Fruit fly (Drosophila melanogaster) whole organism, embryonic: Measurements from ENCODE around the gene DPCoAC.

Source experiments
- Adf1 ChIP-seq: fragments of 200-800 bp; sonication (Bioruptor generic); IDR thresholded peaks from 2 replicates; pipeline ENCODE4 v1.3.6; 2022; ENCODE audit warnings: missing biosample characterization, missing genetic modification characterization
- BEAF-32 ChIP-seq: fragments of 200-800 bp; sonication (Bioruptor generic); optimal IDR thresholded peaks from 3 replicates; lab custom pipeline; 2017; ENCODE audit warnings: missing biosample characterization, missing genetic modification characterization, mild to moderate bottlenecking, moderate library complexity, missing genetic modification reagents
- Bgb ChIP-seq: fragments of 200-800 bp; sonication (Bioruptor generic); IDR thresholded peaks from 2 replicates; pipeline ENCODE4 v1.3.6; 2022; ENCODE audit warnings: missing biosample characterization, missing genetic modification characterization; ENCODE audit not compliant: partially characterized antibody
- CG10209 ChIP-seq: fragments of 200-800 bp; sonication (Bioruptor generic); optimal IDR thresholded peaks from 3 replicates; lab custom pipeline; 2017; ENCODE audit warnings: missing biosample characterization, mild to moderate bottlenecking, missing genetic modification characterization, missing genetic modification reagents
- CG10267 ChIP-seq: fragments of 200-800 bp; sonication (Bioruptor generic); optimal IDR thresholded peaks from 2 replicates; lab custom pipeline; 2018; ENCODE audit warnings: missing biosample characterization, mild to moderate bottlenecking, missing genetic modification characterization, moderate library complexity
- CG11504 ChIP-seq: fragments of 200-800 bp; sonication (Bioruptor generic); optimal IDR thresholded peaks from 3 replicates; lab custom pipeline; 2019; ENCODE audit warnings: missing biosample characterization, mild to moderate bottlenecking, missing genetic modification characterization, moderate library complexity
- CG12391 ChIP-seq: fragments of 200-800 bp; sonication (Bioruptor generic); optimal IDR thresholded peaks from 3 replicates; lab custom pipeline; 2018; ENCODE audit warnings: missing biosample characterization, mild to moderate bottlenecking, missing genetic modification characterization, moderate library complexity
- CG13424 ChIP-seq: fragments of 200-800 bp; sonication (Bioruptor generic); optimal IDR thresholded peaks from 2 replicates; lab custom pipeline; 2019; ENCODE audit warnings: missing biosample characterization, mild to moderate bottlenecking, missing genetic modification characterization, moderate library complexity
- CG14050 ChIP-seq: fragments of 200-800 bp; sonication (Bioruptor generic); IDR thresholded peaks from 3 replicates; pipeline ENCODE4 v1.3.6; 2022; ENCODE audit warnings: missing biosample characterization, missing genetic modification characterization
- CG14965 ChIP-seq: fragments of 200-800 bp; sonication (Bioruptor generic); optimal IDR thresholded peaks from 2 replicates; lab custom pipeline; 2016; ENCODE audit warnings: missing biosample characterization, missing genetic modification characterization, borderline replicate concordance
- CG15269 ChIP-seq: fragments of 200-800 bp; sonication (Bioruptor generic); optimal IDR thresholded peaks from 2 replicates; lab custom pipeline; 2018; ENCODE audit warnings: missing biosample characterization, mild to moderate bottlenecking, missing genetic modification characterization, moderate library complexity
- CG2678 ChIP-seq: fragments of 200-800 bp; sonication (Bioruptor generic); optimal IDR thresholded peaks from 3 replicates; lab custom pipeline; 2019; ENCODE audit warnings: missing biosample characterization, mild to moderate bottlenecking, missing genetic modification characterization, moderate library complexity
- CG30403 ChIP-seq: fragments of 200-800 bp; sonication (Bioruptor generic); optimal IDR thresholded peaks from 3 replicates; lab custom pipeline; 2016; ENCODE audit warnings: missing biosample characterization, missing genetic modification characterization
- CG32532 ChIP-seq: fragments of 200-800 bp; sonication (Bioruptor generic); IDR thresholded peaks from 2 replicates; pipeline ENCODE4 v1.3.6; 2022; ENCODE audit warnings: missing biosample characterization, missing genetic modification characterization
- CG4854 ChIP-seq: fragments of 200-800 bp; sonication (Bioruptor generic); optimal IDR thresholded peaks from 2 replicates; lab custom pipeline; 2016; ENCODE audit warnings: missing biosample characterization, missing genetic modification characterization, inconsistent platforms
- CG5180 ChIP-seq: fragments of 200-800 bp; sonication (Bioruptor generic); optimal IDR thresholded peaks from 3 replicates; lab custom pipeline; 2017; ENCODE audit warnings: missing biosample characterization, missing genetic modification characterization, mild to moderate bottlenecking, moderate library complexity, missing genetic modification reagents
- CG6683 ChIP-seq: fragments of 200-800 bp; sonication (Bioruptor generic); optimal IDR thresholded peaks from 2 replicates; lab custom pipeline; 2017; ENCODE audit warnings: missing biosample characterization, mild to moderate bottlenecking, missing genetic modification characterization, missing genetic modification reagents
- CG9437 ChIP-seq: fragments of 200-800 bp; sonication (Bioruptor generic); optimal IDR thresholded peaks from 2 replicates; lab custom pipeline; 2018; ENCODE audit warnings: missing biosample characterization, mild to moderate bottlenecking, missing genetic modification characterization
- CoRest ChIP-seq: fragments of 200-800 bp; sonication (Bioruptor generic); optimal IDR thresholded peaks from 3 replicates; lab custom pipeline; 2018; ENCODE audit warnings: missing biosample characterization, mild to moderate bottlenecking, missing genetic modification characterization, moderate library complexity
- Dbx ChIP-seq: fragments of 200-800 bp; sonication (Bioruptor generic); IDR thresholded peaks from 3 replicates; pipeline ENCODE4 v1.3.6; 2022; ENCODE audit warnings: missing biosample characterization, missing genetic modification characterization
- Eip74EF ChIP-seq, 2 experiments: fragments of 200-800 bp in 1 of 2; fragments of >200 bp in 1 of 2; sonication (Bioruptor generic) in 1 of 2; optimal IDR thresholded peaks; 2 replicates each; lab custom pipeline; 2017 to 2019; ENCODE audit warnings: missing biosample characterization in 2 of 2, missing genetic modification characterization in 2 of 2, mild to moderate bottlenecking in 1 of 2, moderate library complexity in 1 of 2
- Mrtf ChIP-seq: fragments of 200-800 bp; sonication (Bioruptor generic); IDR thresholded peaks from 3 replicates; pipeline ENCODE4 v1.3.6; 2022; ENCODE audit warnings: missing biosample characterization, missing genetic modification characterization
- Oli ChIP-seq: fragments of 200-800 bp; sonication (Bioruptor generic); optimal IDR thresholded peaks from 2 replicates; lab custom pipeline; 2018; ENCODE audit warnings: missing biosample characterization, mild to moderate bottlenecking, missing genetic modification characterization, moderate library complexity
- Ssrp ChIP-seq: fragments of 200-800 bp; sonication (Bioruptor generic); optimal IDR thresholded peaks from 2 replicates; lab custom pipeline; 2018; ENCODE audit warnings: missing biosample characterization, mild to moderate bottlenecking, missing genetic modification characterization, moderate library complexity
- YL-1 ChIP-seq: fragments of 200-800 bp; sonication (Bioruptor generic); optimal IDR thresholded peaks from 3 replicates; lab custom pipeline; 2017; ENCODE audit warnings: missing biosample characterization, mild to moderate bottlenecking, missing genetic modification characterization
- cad ChIP-seq: fragments of >200 bp; optimal IDR thresholded peaks from 2 replicates; lab custom pipeline; 2017; ENCODE audit warnings: missing biosample characterization, missing genetic modification characterization
- chinmo ChIP-seq: fragments of 200-800 bp; sonication (Bioruptor generic); IDR thresholded peaks from 4 replicates; pipeline ENCODE4 v1.3.6; 2022; ENCODE audit warnings: missing biosample characterization, missing genetic modification characterization; ENCODE audit not compliant: partially characterized antibody
- crol ChIP-seq: fragments of 200-800 bp; sonication (Bioruptor generic); IDR thresholded peaks from 2 replicates; pipeline ENCODE4 v1.3.6; 2022; ENCODE audit warnings: missing biosample characterization, missing genetic modification characterization
- dimm ChIP-seq: fragments of 200-800 bp; sonication (Bioruptor generic); IDR thresholded peaks from 2 replicates; pipeline ENCODE4 v1.3.6; 2022; ENCODE audit warnings: missing biosample characterization, missing genetic modification characterization
- dmrt99B ChIP-seq: fragments of 200-800 bp; sonication (Bioruptor generic); optimal IDR thresholded peaks from 2 replicates; lab custom pipeline; 2018; ENCODE audit warnings: missing biosample characterization, mild to moderate bottlenecking, missing genetic modification characterization, moderate library complexity
- grn ChIP-seq: fragments of 200-800 bp; sonication (Bioruptor generic); optimal IDR thresholded peaks from 3 replicates; lab custom pipeline; 2017; ENCODE audit warnings: missing biosample characterization, missing genetic modification characterization
- her ChIP-seq: fragments of 200-800 bp; sonication (Bioruptor generic); optimal IDR thresholded peaks from 2 replicates; lab custom pipeline; 2016; ENCODE audit warnings: missing biosample characterization, missing genetic modification characterization
- insv ChIP-seq, 2 experiments: fragments of 200-800 bp; sonication (Bioruptor generic); optimal IDR thresholded peaks; 3 replicates each; lab custom pipeline; 2016 to 2018; ENCODE audit warnings: missing biosample characterization in 2 of 2, missing genetic modification characterization in 2 of 2
- jing ChIP-seq: fragments of 200-800 bp; sonication (Bioruptor generic); optimal IDR thresholded peaks from 2 replicates; lab custom pipeline; 2018; ENCODE audit warnings: missing biosample characterization, mild to moderate bottlenecking, missing genetic modification characterization
- jumu ChIP-seq: fragments of 200-800 bp; sonication (Bioruptor generic); optimal IDR thresholded peaks from 3 replicates; lab custom pipeline; 2016; ENCODE audit warnings: missing biosample characterization, missing genetic modification characterization
- lmd ChIP-seq: fragments of 200-800 bp; sonication (Bioruptor generic); IDR thresholded peaks from 2 replicates; pipeline ENCODE4 v1.3.6; 2022; ENCODE audit warnings: missing biosample characterization, missing genetic modification characterization
- prd ChIP-seq, 3 experiments: fragments of >200 bp in 2 of 3; fragments of 200-800 bp in 1 of 3; sonication (Bioruptor generic) in 1 of 3; optimal IDR thresholded peaks in 2 of 3; IDR thresholded peaks in 1 of 3; 2 replicates in 2 of 3; 3 replicates in 1 of 3; pipeline versions ENCODE4 v1.3.6 to Lab custom; 2017 to 2022; ENCODE audit warnings: missing biosample characterization in 1 of 3, missing genetic modification characterization in 1 of 3
- pros ChIP-seq: fragments of 200-800 bp; sonication (Bioruptor generic); optimal IDR thresholded peaks from 3 replicates; lab custom pipeline; 2019; ENCODE audit warnings: missing biosample characterization, mild to moderate bottlenecking, missing genetic modification characterization, moderate library complexity
- row ChIP-seq: fragments of 200-800 bp; sonication (Bioruptor generic); IDR thresholded peaks from 3 replicates; pipeline ENCODE4 v1.3.6; 2022; ENCODE audit warnings: missing biosample characterization, missing genetic modification characterization
- sd ChIP-seq: fragments of 200-800 bp; sonication (Bioruptor generic); optimal IDR thresholded peaks from 3 replicates; lab custom pipeline; 2018; ENCODE audit warnings: missing biosample characterization, mild to moderate bottlenecking, missing genetic modification characterization, moderate library complexity
- sens ChIP-seq: fragments of 200-800 bp; sonication (Bioruptor generic); peaks from one replicate; lab custom pipeline; 2016; ENCODE audit warnings: missing biosample characterization, missing genetic modification characterization
- sqz ChIP-seq: fragments of 200-800 bp; sonication (Bioruptor generic); optimal IDR thresholded peaks from 3 replicates; lab custom pipeline; 2018; ENCODE audit warnings: missing biosample characterization, mild to moderate bottlenecking, missing genetic modification characterization
- tup ChIP-seq: fragments of 200-800 bp; sonication (Bioruptor generic); optimal IDR thresholded peaks from 2 replicates; lab custom pipeline; 2016; ENCODE audit warnings: missing biosample characterization, mild to moderate bottlenecking, missing genetic modification characterization, moderate library complexity
- twi ChIP-seq: fragments of 200-800 bp; optimal IDR thresholded peaks from 2 replicates; lab custom pipeline; 2019; ENCODE audit warnings: missing biosample characterization, mild to moderate bottlenecking, missing genetic modification characterization, moderate library complexity
- unpg ChIP-seq: fragments of 200-800 bp; sonication (Bioruptor generic); optimal IDR thresholded peaks from 3 replicates; lab custom pipeline; 2018; ENCODE audit warnings: missing biosample characterization, mild to moderate bottlenecking, missing genetic modification characterization, moderate library complexity
- vnd ChIP-seq: fragments of 200-800 bp; sonication (Bioruptor generic); IDR thresholded peaks from 3 replicates; pipeline ENCODE4 v1.3.6; 2022; ENCODE audit warnings: missing biosample characterization, missing genetic modification characterization; ENCODE audit not compliant: partially characterized antibody
- zen ChIP-seq: fragments of 200-800 bp; sonication (Bioruptor generic); optimal IDR thresholded peaks from 3 replicates; lab custom pipeline; 2018; ENCODE audit warnings: missing biosample characterization, mild to moderate bottlenecking, missing genetic modification characterization, moderate library complexity

DPCoAC gene

dm6 chr3R:20573326-20573725, 15.9 kb upstream of the DPCoAC start (continued):
- peak; percentile 37 for TF ChIP-seq Ssrp (tag; lab: Kevin White, UChicago)
- peak; percentile 59 for TF ChIP-seq CoRest
- TF ChIP-seq CG5180 (GFP tag; lab: Kevin White, UChicago): no peak
- no peak for TF ChIP-seq insv (GFP tag; optimal IDR thresholded peaks at IDR 0.05; lab: Kevin White, UChicago)
- TF ChIP-seq CG15269 (tag; lab: Kevin White, UChicago): peak; percentile 20
- TF ChIP-seq CG32532 (GFP tag; lab: Robert Waterston, UW): peak; percentile 25; the same call in 1 of the 2 replicates
- TF ChIP-seq lmd: peak; percentile 27; the same call in 1 of the 2 replicates
- no peak for TF ChIP-seq BEAF-32 (GFP tag; lab: Kevin White, UChicago)
- TF ChIP-seq sqz (GFP tag; lab: Kevin White, UChicago): no peak
- peak; percentile 39 for TF ChIP-seq sd (tag; lab: Kevin White, UChicago)
- peak; percentile 9 for TF ChIP-seq CG10267 (tag; lab: Kevin White, UChicago)
- peak; percentile 76 for TF ChIP-seq sens (GFP tag; lab: Kevin White, UChicago)
- peak; percentile 25 for TF ChIP-seq CG30403
- TF ChIP-seq Eip74EF (GFP tag; optimal IDR thresholded peaks at IDR 0.05; lab: Kevin White, UChicago): peak in 1 of 2 experiments; percentile 12
- no peak for TF ChIP-seq chinmo (GFP tag; lab: Robert Waterston, UW)
- peak; percentile 17 for TF ChIP-seq CG2678 (tag; lab: Kevin White, UChicago)
- no peak for TF ChIP-seq dimm (GFP tag; lab: Robert Waterston, UW)
- TF ChIP-seq dmrt99B (tag; lab: Kevin White, UChicago): peak; percentile 27
- peak; percentile 33; the same call in 1 of the 3 replicates for TF ChIP-seq row (GFP tag; lab: Robert Waterston, UW)
- peak; percentile 12 for TF ChIP-seq CG9437
- peak; percentile 11 for TF ChIP-seq CG13424 (tag; lab: Kevin White, UChicago)
- TF ChIP-seq CG10209 (GFP tag; lab: Kevin White, UChicago): peak; percentile 7
- TF ChIP-seq jing: no peak
- TF ChIP-seq zen (tag; lab: Kevin White, UChicago): peak; percentile 6
- peak; percentile 18 for TF ChIP-seq Oli (tag; lab: Kevin White, UChicago)
- peak; percentile 11 for TF ChIP-seq CG11504 (tag; lab: Kevin White, UChicago)
- TF ChIP-seq CG12391: peak; percentile 25
- no peak for TF ChIP-seq CG6683 (GFP tag; lab: Kevin White, UChicago)
- no peak for TF ChIP-seq CG4854
- TF ChIP-seq prd (optimal IDR thresholded peaks at IDR 0.05; lab: Kevin White, UChicago): no peak
- TF ChIP-seq prd (GFP tag; IDR thresholded peaks at IDR 0.05; lab: Robert Waterston, UW): peak; percentile 36; the same call in 2 of the 3 replicates
- no peak for TF ChIP-seq Mrtf (GFP tag; lab: Robert Waterston, UW)
- TF ChIP-seq grn (GFP tag; lab: Kevin White, UChicago): no peak

DNA sequence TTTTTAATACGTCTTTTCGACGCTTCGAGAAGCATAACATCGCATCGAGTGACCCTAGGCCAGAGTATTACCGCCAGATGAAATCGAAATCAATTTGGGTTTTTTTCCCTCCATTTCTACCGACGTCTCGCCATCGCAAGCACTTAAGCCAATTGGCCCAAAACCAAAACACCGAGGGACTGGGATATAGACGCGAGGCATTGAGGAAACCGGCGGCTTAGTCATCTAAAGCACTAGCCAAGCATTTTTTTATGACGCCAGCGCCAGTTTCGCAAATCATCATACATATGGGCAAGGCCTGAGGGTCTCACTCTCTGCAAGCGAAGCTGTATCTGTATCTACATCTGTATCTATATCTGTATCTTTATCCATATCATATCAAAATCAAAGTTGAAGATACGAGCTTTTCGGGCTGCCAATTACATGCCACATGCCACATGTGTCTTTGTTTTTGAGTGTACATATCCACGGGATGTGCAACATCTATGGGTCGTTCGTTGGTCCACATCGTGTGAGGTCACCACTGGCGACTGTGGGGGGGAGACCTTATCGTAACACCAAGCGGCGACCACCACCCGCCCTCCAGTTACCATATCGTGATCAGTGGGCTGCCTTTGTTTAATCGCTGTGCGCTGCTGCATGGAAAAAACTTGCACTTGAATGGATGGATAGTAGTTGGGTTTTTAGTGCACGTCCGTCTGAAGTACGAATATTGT, 10.2 kb upstream of the DPCoAC start:
- no peak for TF ChIP-seq CG14965 (GFP tag; lab: Kevin White, UChicago)
- TF ChIP-seq cad (GFP tag; lab: Kevin White, UChicago): no peak
- no peak for TF ChIP-seq Bgb (GFP tag; lab: Robert Waterston, UW)
- no peak for TF ChIP-seq unpg (GFP tag; lab: Kevin White, UChicago)
- peak; percentile 62 for TF ChIP-seq crol (GFP tag; lab: Robert Waterston, UW)
- no peak for TF ChIP-seq CoRest
- TF ChIP-seq Adf1 (GFP tag; lab: Robert Waterston, UW): no peak
- no peak for TF ChIP-seq vnd (GFP tag; lab: Robert Waterston, UW)
- no peak for TF ChIP-seq Dbx
- no peak for TF ChIP-seq CG14050
- no peak for TF ChIP-seq pros (GFP tag; lab: Kevin White, UChicago)
- no peak for TF ChIP-seq tup
- no peak for TF ChIP-seq jumu (GFP tag; lab: Kevin White, UChicago)
- peak; percentile 41 for TF ChIP-seq twi (tag; lab: Kevin White, UChicago)
- TF ChIP-seq her (GFP tag; lab: Kevin White, UChicago): no peak
- 0 out of 4 replicates have a peak, but pooled peaks have one; percentile 52 for TF ChIP-seq chinmo (GFP tag; lab: Robert Waterston, UW)
- TF ChIP-seq YL-1: no peak
